Fruit fly (Drosophila melanogaster) whole organism, embryonic: Measurements from ENCODE around the gene CG3909.

Experiments
- Atf3 ChIP-seq: fragments of 200-800 bp; sonication (Bioruptor generic); optimal IDR thresholded peaks from 3 replicates; lab custom pipeline; 2016; ENCODE audit warnings: missing biosample characterization, missing genetic modification characterization
- Bdp1 ChIP-seq: fragments of 200-800 bp; sonication (Bioruptor generic); optimal IDR thresholded peaks from 3 replicates; lab custom pipeline; 2016; ENCODE audit warnings: missing biosample characterization, missing genetic modification characterization
- CG11695 ChIP-seq: fragments of 200-800 bp; sonication (Bioruptor generic); IDR thresholded peaks from 3 replicates; pipeline ENCODE4 v1.3.6; 2022; ENCODE audit warnings: missing biosample characterization, missing genetic modification characterization
- CG12104 ChIP-seq: fragments of 200-800 bp; sonication (Bioruptor generic); optimal IDR thresholded peaks from 3 replicates; lab custom pipeline; 2016; ENCODE audit warnings: missing biosample characterization, missing genetic modification characterization
- CG15269 ChIP-seq: fragments of 200-800 bp; sonication (Bioruptor generic); optimal IDR thresholded peaks from 2 replicates; lab custom pipeline; 2018; ENCODE audit warnings: missing biosample characterization, mild to moderate bottlenecking, missing genetic modification characterization, moderate library complexity
- CG16863 ChIP-seq: fragments of 200-800 bp; sonication (Bioruptor generic); optimal IDR thresholded peaks from 3 replicates; lab custom pipeline; 2016; ENCODE audit warnings: missing biosample characterization, missing genetic modification characterization
- CG17385 ChIP-seq: fragments of 200-800 bp; sonication (Bioruptor generic); optimal IDR thresholded peaks from 3 replicates; lab custom pipeline; 2018; ENCODE audit warnings: missing biosample characterization, mild to moderate bottlenecking, missing genetic modification characterization
- CG17612 ChIP-seq: fragments of 200-800 bp; sonication (Bioruptor generic); IDR thresholded peaks from 2 replicates; pipeline ENCODE4 v1.3.6; 2022; ENCODE audit warnings: missing biosample characterization, missing genetic modification characterization
- CG1792 ChIP-seq: fragments of 200-800 bp; sonication (Bioruptor generic); optimal IDR thresholded peaks from 2 replicates; lab custom pipeline; 2016; ENCODE audit warnings: missing biosample characterization, missing genetic modification characterization
- CG18476 ChIP-seq: fragments of 200-800 bp; sonication (Bioruptor generic); optimal IDR thresholded peaks from 2 replicates; lab custom pipeline; 2016; ENCODE audit warnings: missing biosample characterization, mild to moderate bottlenecking, missing genetic modification characterization
- CG31224 ChIP-seq: fragments of 200-800 bp; sonication (Bioruptor generic); IDR thresholded peaks from 2 replicates; pipeline ENCODE4 v1.3.6; 2022; ENCODE audit warnings: missing biosample characterization, missing genetic modification characterization
- CG31388 ChIP-seq: fragments of 200-800 bp; sonication (Bioruptor generic); optimal IDR thresholded peaks from 2 replicates; lab custom pipeline; 2016; ENCODE audit warnings: missing biosample characterization, missing genetic modification characterization
- CG4328 ChIP-seq: fragments of 200-800 bp; sonication (Bioruptor generic); optimal IDR thresholded peaks from 3 replicates; lab custom pipeline; 2017; ENCODE audit warnings: missing biosample characterization, missing genetic modification reagents, missing genetic modification characterization
- CG4360 ChIP-seq: fragments of 200-800 bp; sonication (Bioruptor generic); IDR thresholded peaks from 2 replicates; pipeline ENCODE4 v1.3.6; 2022; ENCODE audit warnings: missing biosample characterization, missing genetic modification characterization
- CG4617 ChIP-seq: fragments of 200-800 bp; sonication (Bioruptor generic); optimal IDR thresholded peaks from 3 replicates; lab custom pipeline; 2016; ENCODE audit warnings: missing biosample characterization, missing genetic modification characterization, borderline replicate concordance
- CG4854 ChIP-seq: fragments of 200-800 bp; sonication (Bioruptor generic); optimal IDR thresholded peaks from 2 replicates; lab custom pipeline; 2016; ENCODE audit warnings: missing biosample characterization, missing genetic modification characterization, inconsistent platforms
- CG7372 ChIP-seq: fragments of 200-800 bp; sonication (Bioruptor generic); IDR thresholded peaks from 2 replicates; pipeline ENCODE4 v1.3.6; 2022; ENCODE audit warnings: missing biosample characterization, missing genetic modification characterization
- CG7556 ChIP-seq: fragments of 200-800 bp; sonication (Bioruptor generic); optimal IDR thresholded peaks from 2 replicates; lab custom pipeline; 2017; ENCODE audit warnings: missing biosample characterization, mild to moderate bottlenecking, missing genetic modification characterization
- CG8359 ChIP-seq: fragments of 200-800 bp; sonication (Bioruptor generic); optimal IDR thresholded peaks from 2 replicates; lab custom pipeline; 2017; ENCODE audit warnings: missing biosample characterization, mild to moderate bottlenecking, missing genetic modification characterization, borderline replicate concordance
- CTCF ChIP-seq: fragments of 200-800 bp; sonication (Bioruptor generic); optimal IDR thresholded peaks from 2 replicates; lab custom pipeline; 2017; ENCODE audit warnings: missing biosample characterization, mild to moderate bottlenecking, missing genetic modification characterization, moderate library complexity
- Ets65A ChIP-seq: fragments of 200-800 bp; sonication (Bioruptor generic); peaks from one replicate; lab custom pipeline; 2016; ENCODE audit warnings: missing biosample characterization, missing genetic modification characterization
- Fer3 ChIP-seq: fragments of 200-800 bp; sonication (Bioruptor generic); optimal IDR thresholded peaks from 2 replicates; lab custom pipeline; 2018; ENCODE audit warnings: missing biosample characterization, mild to moderate bottlenecking, missing genetic modification characterization, moderate library complexity
- Myb ChIP-seq: fragments of 200-800 bp; sonication (Bioruptor generic); optimal IDR thresholded peaks from 2 replicates; lab custom pipeline; 2016; ENCODE audit warnings: missing biosample characterization, missing genetic modification characterization
- NFAT ChIP-seq: fragments of 200-800 bp; sonication (Bioruptor generic); IDR thresholded peaks from 2 replicates; pipeline ENCODE4 v1.3.6; 2022; ENCODE audit warnings: missing biosample characterization, missing genetic modification characterization
- Neu2 ChIP-seq: fragments of 200-800 bp; sonication (Bioruptor generic); optimal IDR thresholded peaks from 3 replicates; lab custom pipeline; 2016; ENCODE audit warnings: missing biosample characterization, missing genetic modification characterization, borderline replicate concordance
- Opbp ChIP-seq: fragments of 200-800 bp; sonication (Bioruptor generic); IDR thresholded peaks from 3 replicates; pipeline ENCODE4 v1.3.6; 2022; ENCODE audit warnings: missing biosample characterization, missing genetic modification characterization; ENCODE audit not compliant: partially characterized antibody
- Vsx1 ChIP-seq: fragments of 200-800 bp; sonication (Bioruptor generic); optimal IDR thresholded peaks from 2 replicates; lab custom pipeline; 2017; ENCODE audit warnings: missing biosample characterization, mild to moderate bottlenecking, missing genetic modification characterization, missing genetic modification reagents
- ash1 ChIP-seq: fragments of 200-800 bp; sonication (Bioruptor generic); optimal IDR thresholded peaks from 2 replicates; lab custom pipeline; 2018; ENCODE audit warnings: missing biosample characterization, mild to moderate bottlenecking, missing genetic modification characterization
- bsh ChIP-seq, 2 experiments: fragments of 200-800 bp; sonication (Bioruptor generic); optimal IDR thresholded peaks; 2 replicates each; lab custom pipeline; 2017 to 2018; ENCODE audit warnings: mild to moderate bottlenecking in 2 of 2, missing biosample characterization in 2 of 2, missing genetic modification characterization in 2 of 2, moderate library complexity in 1 of 2
- cato ChIP-seq: fragments of 200-800 bp; sonication (Bioruptor generic); optimal IDR thresholded peaks from 2 replicates; lab custom pipeline; 2016; ENCODE audit warnings: missing biosample characterization, missing genetic modification characterization, borderline replicate concordance
- crc ChIP-seq: fragments of 200-800 bp; sonication (Bioruptor generic); optimal IDR thresholded peaks from 2 replicates; lab custom pipeline; 2016; ENCODE audit warnings: missing biosample characterization, missing genetic modification characterization
- crol ChIP-seq: fragments of 200-800 bp; sonication (Bioruptor generic); IDR thresholded peaks from 2 replicates; pipeline ENCODE4 v1.3.6; 2022; ENCODE audit warnings: missing biosample characterization, missing genetic modification characterization
- dimm ChIP-seq: fragments of 200-800 bp; sonication (Bioruptor generic); IDR thresholded peaks from 2 replicates; pipeline ENCODE4 v1.3.6; 2022; ENCODE audit warnings: missing biosample characterization, missing genetic modification characterization
- eve ChIP-seq, 2 experiments: fragments of >200 bp; optimal IDR thresholded peaks; 2 replicates each; lab custom pipeline; 2017; ENCODE audit warnings: missing biosample characterization in 2 of 2, missing genetic modification characterization in 2 of 2
- fd102C ChIP-seq: fragments of 200-800 bp; sonication (Bioruptor generic); optimal IDR thresholded peaks from 2 replicates; lab custom pipeline; 2018; ENCODE audit warnings: missing biosample characterization, mild to moderate bottlenecking, missing genetic modification characterization, moderate library complexity
- grn ChIP-seq: fragments of 200-800 bp; sonication (Bioruptor generic); optimal IDR thresholded peaks from 3 replicates; lab custom pipeline; 2017; ENCODE audit warnings: missing biosample characterization, missing genetic modification characterization
- inv ChIP-seq: fragments of 200-800 bp; sonication (Bioruptor generic); IDR thresholded peaks from 2 replicates; pipeline ENCODE4 v1.3.6; 2022; ENCODE audit warnings: missing biosample characterization, missing genetic modification characterization; ENCODE audit not compliant: partially characterized antibody
- kay ChIP-seq: fragments of 200-800 bp; sonication (Bioruptor generic); optimal IDR thresholded peaks from 2 replicates; lab custom pipeline; 2016; ENCODE audit warnings: missing biosample characterization, missing genetic modification characterization
- lab ChIP-seq: fragments of 200-800 bp; sonication (Bioruptor generic); optimal IDR thresholded peaks from 3 replicates; lab custom pipeline; 2017; ENCODE audit warnings: missing biosample characterization, missing genetic modification characterization, mild to moderate bottlenecking, moderate library complexity, missing genetic modification reagents
- nom ChIP-seq: fragments of 200-800 bp; sonication (Bioruptor generic); optimal IDR thresholded peaks from 2 replicates; lab custom pipeline; 2017; ENCODE audit warnings: missing biosample characterization, missing genetic modification characterization, mild to moderate bottlenecking, moderate library complexity, missing genetic modification reagents
- pan ChIP-seq, 4 experiments: fragments of >200 bp in 3 of 4; fragments of 200-800 bp in 1 of 4; sonication (Bioruptor generic) in 1 of 4; optimal IDR thresholded peaks in 3 of 4; IDR thresholded peaks in 1 of 4; 2 replicates each; pipeline versions ENCODE4 v1.3.6 to Lab custom; 2017 to 2022; ENCODE audit warnings: missing biosample characterization in 2 of 4, missing genetic modification characterization in 2 of 4, mixed read lengths in 1 of 4
- pb ChIP-seq: fragments of 200-800 bp; sonication (Bioruptor generic); optimal IDR thresholded peaks from 3 replicates; lab custom pipeline; 2016; ENCODE audit warnings: missing biosample characterization, missing genetic modification characterization
- psq ChIP-seq: fragments of 200-800 bp; sonication (Bioruptor generic); optimal IDR thresholded peaks from 2 replicates; lab custom pipeline; 2017; ENCODE audit warnings: missing biosample characterization, missing genetic modification characterization
- run ChIP-seq: fragments of 200-800 bp; sonication (Bioruptor generic); optimal IDR thresholded peaks from 3 replicates; lab custom pipeline; 2018; ENCODE audit warnings: missing biosample characterization, mild to moderate bottlenecking, missing genetic modification characterization
- sima ChIP-seq: fragments of 200-800 bp; sonication (Bioruptor generic); optimal IDR thresholded peaks from 2 replicates; lab custom pipeline; 2016; ENCODE audit warnings: missing biosample characterization, missing genetic modification characterization
- so ChIP-seq: fragments of 200-800 bp; sonication (Bioruptor generic); IDR thresholded peaks from 3 replicates; pipeline ENCODE4 v1.3.6; 2022; ENCODE audit warnings: missing biosample characterization, missing genetic modification characterization
- sob ChIP-seq: fragments of 200-800 bp; sonication (Bioruptor generic); IDR thresholded peaks from 2 replicates; pipeline ENCODE4 v1.3.6; 2022; ENCODE audit warnings: missing biosample characterization, missing genetic modification characterization
- trem ChIP-seq: fragments of 200-800 bp; optimal IDR thresholded peaks from 3 replicates; lab custom pipeline; 2019; ENCODE audit warnings: missing biosample characterization, mild to moderate bottlenecking, missing genetic modification characterization, moderate library complexity
- vfl ChIP-seq: fragments of 200-800 bp; sonication (Bioruptor generic); optimal IDR thresholded peaks from 2 replicates; lab custom pipeline; 2016; ENCODE audit warnings: missing biosample characterization, missing genetic modification characterization

CG3909 gene

dm6 chr3R:10042664-10043372 lies at the start of gene CG3909, which contains the start of gene Mical (continued):
- TF ChIP-seq grn (no peak), CG7556 (peak; percentile 86), CG17612 (peak; percentile 79), crol (GFP tag; lab: Robert Waterston, UW) (no peak), Opbp (no peak; the same call in 1 of the 3 replicates), eve (GFP tag; optimal IDR thresholded peaks at IDR 0.05; lab: Kevin White, UChicago) (no peak), Neu2 (no peak), CG7372 (GFP tag; lab: Robert Waterston, UW) (peak; percentile 89), CG4854 (GFP tag; lab: Kevin White, UChicago) (peak; percentile 7), sima (no peak), CG4328 (GFP tag; lab: Kevin White, UChicago) (peak; percentile 69), CG31388 (peak; percentile 65), kay (GFP tag; lab: Kevin White, UChicago) (peak; percentile 75), vfl (peak; percentile 28), CG12104 (GFP tag; lab: Kevin White, UChicago) (peak; percentile 80), Vsx1 (peak; percentile 96), pb (no peak), CG4360 (no peak), crc (GFP tag; lab: Kevin White, UChicago) (no peak), pan (optimal IDR thresholded peaks at IDR 0.05; lab: Kevin White, UChicago) (no peak), pan (GFP tag; optimal IDR thresholded peaks at IDR 0.05 in 1 of 2, IDR thresholded peaks at IDR 0.05 in 1 of 2) (peak in 1 of 2 experiments; percentile 95), psq (GFP tag; lab: Kevin White, UChicago) (peak; percentile 69), CG1792 (GFP tag; lab: Kevin White, UChicago) (no peak), CG15269 (tag; lab: Kevin White, UChicago) (peak; percentile 90), Bdp1 (GFP tag; lab: Kevin White, UChicago) (no peak), CG17385 (GFP tag; lab: Kevin White, UChicago) (peak; percentile 76), trem (peak; percentile 85), Ets65A (GFP tag; lab: Kevin White, UChicago) (peak; percentile 90), lab (GFP tag; lab: Kevin White, UChicago) (peak; percentile 84), CG8359 (peak; percentile 45), CG11695 (GFP tag; lab: Robert Waterston, UW) (peak; percentile 90), NFAT (GFP tag; lab: Robert Waterston, UW) (peak; percentile 94), sob (GFP tag; lab: Robert Waterston, UW) (peak; percentile 88), ash1 (GFP tag; lab: Kevin White, UChicago) (peak; percentile 26), run (tag; lab: Kevin White, UChicago) (peak; percentile 63), inv (peak; percentile 32), CG16863 (peak; percentile 4), bsh (GFP tag; optimal IDR thresholded peaks at IDR 0.05; lab: Kevin White, UChicago) (peak in 1 of 2 experiments; percentile 83), CG4617 (GFP tag; lab: Kevin White, UChicago) (peak; percentile 34), Myb (GFP tag; lab: Kevin White, UChicago) (peak; percentile 9), cato (GFP tag; lab: Kevin White, UChicago) (peak; percentile 68), dimm (GFP tag; lab: Robert Waterston, UW) (peak; percentile 77), Atf3 (GFP tag; lab: Kevin White, UChicago) (no peak), nom (peak; percentile 49), CG18476 (GFP tag; lab: Kevin White, UChicago) (peak; percentile 45), so (GFP tag; lab: Robert Waterston, UW) (peak; percentile 74), fd102C (GFP tag; lab: Kevin White, UChicago) (no peak), CTCF (GFP tag; lab: Kevin White, UChicago) (peak; percentile 33), CG31224 (GFP tag; lab: Robert Waterston, UW) (peak; percentile 77), Fer3 (tag; lab: Kevin White, UChicago) (peak; percentile 88)
